Worm (Caenorhabditis elegans) whole organism, midembryonic: ENCODE data around the gene C34D4.2.

Source experiments
- med-1 ChIP-seq: sonication (generic microtip); optimal IDR thresholded peaks from 2 replicates; lab custom pipeline; 2017; ENCODE audit warnings: missing genetic modification characterization, mild to moderate bottlenecking, missing compliant biosample characterization, antibody characterized with exemption, missing genetic modification reagents; ENCODE audit not compliant: insufficient read depth
- ref-1 ChIP-seq: fragments of 200-800 bp; sonication (Bioruptor generic); conservative IDR thresholded peaks from 2 replicates; pipeline ENCODE4 v1.3.6; 2022; ENCODE audit warnings: missing genetic modification reagents, missing genetic modification characterization, missing compliant biosample characterization
- tab-1 ChIP-seq: fragments of 200-800 bp; sonication (Bioruptor generic); IDR thresholded peaks from 2 replicates; pipeline ENCODE4 v1.3.6; 2022; ENCODE audit warnings: missing genetic modification characterization, missing compliant biosample characterization
- ztf-29 ChIP-seq: fragments of 200-800 bp; sonication (Bioruptor generic); IDR thresholded peaks from 2 replicates; pipeline ENCODE4 v1.3.6; 2022; ENCODE audit warnings: missing genetic modification reagents, missing genetic modification characterization, missing compliant biosample characterization

DNA sequence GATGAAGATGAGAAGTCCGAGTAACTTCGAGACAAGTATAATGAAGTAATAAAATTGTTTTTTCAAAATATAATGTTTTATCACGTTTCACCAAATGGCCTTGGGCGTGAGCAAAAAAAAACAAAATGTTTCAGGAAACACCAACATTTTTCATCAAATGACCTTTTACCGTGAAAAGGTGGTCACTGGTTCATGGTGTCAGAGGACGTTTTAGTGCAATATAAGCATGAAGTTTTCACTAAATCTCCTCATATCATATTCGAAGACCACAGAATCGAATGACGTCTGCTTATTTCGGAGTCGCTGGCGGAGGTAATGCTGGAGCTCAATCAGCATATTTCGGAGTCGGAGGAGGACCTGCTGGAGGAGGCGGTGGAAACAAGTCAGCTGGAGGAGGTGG, 43.1 kb upstream of the C34D4.2 start, which contains the start of the genes ZC477.7 and ssq-3:
- no peak for TF ChIP-seq tab-1
- TF ChIP-seq ref-1 (GFP tag; lab: Robert Waterston, UW), result no peak
- TF ChIP-seq med-1 (GFP tag; lab: Kevin White, UChicago), result no peak
- TF ChIP-seq ztf-29, result no peak
